Fruit fly (Drosophila melanogaster) whole organism, pupa: ENCODE measurements around the gene axo.
A peak's percentile ranks its signal among the peaks of the same experiment; 100 is the strongest.

Experiments
- CG10348 ChIP-seq: fragments of 200-800 bp; sonication (Bioruptor generic); IDR thresholded peaks from 2 replicates; pipeline ENCODE4 v1.3.6; 2022; ENCODE audit warnings: missing biosample characterization, missing genetic modification characterization
- CG12605 ChIP-seq: fragments of 200-800 bp; sonication (Bioruptor generic); IDR thresholded peaks from 2 replicates; pipeline ENCODE4 v1.3.6; 2022; ENCODE audit warnings: missing biosample characterization, missing genetic modification characterization
- CG13204 ChIP-seq: fragments of 200-800 bp; sonication (Bioruptor generic); optimal IDR thresholded peaks from 2 replicates; lab custom pipeline; 2018; ENCODE audit warnings: missing biosample characterization, mild to moderate bottlenecking, missing genetic modification characterization, moderate library complexity
- CG14655 ChIP-seq: fragments of 200-800 bp; sonication (Bioruptor generic); optimal IDR thresholded peaks from 3 replicates; lab custom pipeline; 2017; ENCODE audit warnings: mild to moderate bottlenecking, missing biosample characterization, missing genetic modification reagents, missing genetic modification characterization
- CG15710 ChIP-seq: fragments of 200-800 bp; sonication (Bioruptor generic); optimal IDR thresholded peaks from 2 replicates; lab custom pipeline; 2018; ENCODE audit warnings: missing biosample characterization, mild to moderate bottlenecking, missing genetic modification characterization, moderate library complexity
- CG17806 ChIP-seq: fragments of 200-800 bp; sonication (Bioruptor generic); optimal IDR thresholded peaks from 2 replicates; lab custom pipeline; 2018; ENCODE audit warnings: missing biosample characterization, mild to moderate bottlenecking, missing genetic modification characterization, moderate library complexity
- CG32121 ChIP-seq: fragments of 200-800 bp; sonication (Bioruptor generic); IDR thresholded peaks from 2 replicates; pipeline ENCODE4 v1.3.6; 2022; ENCODE audit warnings: missing biosample characterization, missing genetic modification characterization
- CG34367 ChIP-seq: fragments of 200-800 bp; sonication (Bioruptor generic); optimal IDR thresholded peaks from 2 replicates; lab custom pipeline; 2018; ENCODE audit warnings: missing biosample characterization, mild to moderate bottlenecking, missing genetic modification characterization
- CG4496 ChIP-seq: fragments of 200-800 bp; sonication (Bioruptor generic); IDR thresholded peaks from 3 replicates; pipeline ENCODE4 v1.3.6; 2022; ENCODE audit warnings: missing biosample characterization, missing genetic modification characterization
- CG8159 ChIP-seq: fragments of 200-800 bp; sonication (Bioruptor generic); optimal IDR thresholded peaks from 3 replicates; lab custom pipeline; 2018; ENCODE audit warnings: missing biosample characterization, mild to moderate bottlenecking, missing genetic modification characterization, moderate library complexity
- CG8301 ChIP-seq: fragments of 200-800 bp; sonication (Bioruptor generic); optimal IDR thresholded peaks from 2 replicates; lab custom pipeline; 2018; ENCODE audit warnings: missing biosample characterization, mild to moderate bottlenecking, missing genetic modification characterization
- CG9948 ChIP-seq: fragments of 200-800 bp; sonication (Bioruptor generic); optimal IDR thresholded peaks from 2 replicates; lab custom pipeline; 2018; ENCODE audit warnings: missing biosample characterization, mild to moderate bottlenecking, missing genetic modification characterization, moderate library complexity
- D1 ChIP-seq: fragments of 200-800 bp; sonication (Bioruptor generic); optimal IDR thresholded peaks from 2 replicates; lab custom pipeline; 2018; ENCODE audit warnings: missing biosample characterization, mild to moderate bottlenecking, missing genetic modification characterization, moderate library complexity
- EcR ChIP-seq: fragments of 200-800 bp; sonication (Bioruptor generic); optimal IDR thresholded peaks from 3 replicates; lab custom pipeline; 2019; ENCODE audit warnings: missing biosample characterization, missing genetic modification characterization, mild to moderate bottlenecking, moderate library complexity, missing genetic modification reagents
- Ets98B ChIP-seq: fragments of 200-800 bp; sonication (Bioruptor generic); IDR thresholded peaks from 2 replicates; pipeline ENCODE4 v1.3.6; 2022; ENCODE audit warnings: missing biosample characterization, missing genetic modification characterization
- Pif1A ChIP-seq: fragments of 200-800 bp; sonication (Bioruptor generic); optimal IDR thresholded peaks from 3 replicates; lab custom pipeline; 2016; ENCODE audit warnings: missing biosample characterization, missing genetic modification characterization
- Pif1B ChIP-seq: fragments of 200-800 bp; sonication (Bioruptor generic); optimal IDR thresholded peaks from 3 replicates; lab custom pipeline; 2016; ENCODE audit warnings: missing biosample characterization, missing genetic modification characterization
- Snoo ChIP-seq: fragments of 200-800 bp; sonication (Bioruptor generic); optimal IDR thresholded peaks from 3 replicates; lab custom pipeline; 2017; ENCODE audit warnings: missing biosample characterization, mild to moderate bottlenecking, missing genetic modification characterization, inconsistent platforms
- fd96Ca ChIP-seq: fragments of 200-800 bp; sonication (Bioruptor generic); IDR thresholded peaks from 3 replicates; pipeline ENCODE4 v1.3.6; 2022; ENCODE audit warnings: missing biosample characterization, missing genetic modification characterization
- gl ChIP-seq: fragments of 200-800 bp; sonication (Bioruptor generic); optimal IDR thresholded peaks from 2 replicates; lab custom pipeline; 2018; ENCODE audit warnings: missing biosample characterization, mild to moderate bottlenecking, missing genetic modification characterization
- rn ChIP-seq: fragments of 200-800 bp; sonication (Bioruptor generic); IDR thresholded peaks from 2 replicates; pipeline ENCODE4 v1.3.6; 2022; ENCODE audit warnings: missing biosample characterization, missing genetic modification characterization

axo gene

dm6 chr3L:4720510-4721157, 33.5 kb upstream of the axo start:
- TF ChIP-seq Snoo (tag; lab: Kevin White, UChicago) (no peak), CG14655 (GFP tag; lab: Kevin White, UChicago) (peak; percentile 33), CG12605 (GFP tag; lab: Robert Waterston, UW) (no peak), CG8301 (peak; percentile 44)

dm6 chr3L:4719743-4720142, 32.6 kb upstream of the axo start:
- TF ChIP-seq rn (GFP tag; lab: Robert Waterston, UW) (no peak), EcR (GFP tag; lab: Kevin White, UChicago) (peak; percentile 49), Pif1A (GFP tag; lab: Kevin White, UChicago) (no peak), CG12605 (GFP tag; lab: Robert Waterston, UW) (no peak), CG34367 (tag; lab: Kevin White, UChicago) (no peak)

DNA sequence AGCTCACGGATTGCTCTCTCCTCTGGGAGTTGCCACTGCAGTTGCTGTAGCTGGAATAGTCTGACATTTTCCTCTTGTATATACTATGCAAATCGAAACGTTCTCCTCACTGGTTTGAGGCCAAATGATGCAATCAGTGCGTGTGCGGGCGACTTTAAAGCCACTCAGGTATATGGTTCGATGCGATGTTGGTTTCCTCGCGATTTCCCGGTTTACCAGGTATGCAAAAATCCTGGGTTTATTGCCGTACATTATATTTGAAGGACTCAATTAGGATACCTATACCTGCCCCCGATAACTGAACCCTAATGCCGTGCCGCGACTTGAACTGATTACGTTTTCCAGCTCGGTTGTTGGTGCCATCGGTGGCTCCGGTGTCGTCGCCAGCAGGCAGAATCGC, 22.7 kb upstream of the axo start, which contains the start of gene CG13712:
CG13712 (minus strand) TSS at position 101 of the 400 bp plus-strand sequence.
- TF ChIP-seq EcR (GFP tag; lab: Kevin White, UChicago) (no peak), CG14655 (GFP tag; lab: Kevin White, UChicago) (no peak), CG8301 (no peak)

- TF ChIP-seq CG4496 (GFP tag; lab: Robert Waterston, UW) (no peak), CG8301 (peak; percentile 59), rn (GFP tag; lab: Robert Waterston, UW) (no peak), fd96Ca (0 out of 3 replicates have a peak, but pooled peaks have one; percentile 23), CG14655 (GFP tag; lab: Kevin White, UChicago) (peak; percentile 62)
Observed at dm6 chr3L:4708536-4708935, 21.4 kb upstream of the axo start.

- TF ChIP-seq EcR (GFP tag; lab: Kevin White, UChicago) (no peak), CG10348 (GFP tag; lab: Robert Waterston, UW) (peak; percentile 60; the same call in 1 of the 2 replicates), D1 (tag; lab: Kevin White, UChicago) (no peak), CG34367 (tag; lab: Kevin White, UChicago) (peak; percentile 44), CG14655 (GFP tag; lab: Kevin White, UChicago) (peak; percentile 93), CG8301 (peak; percentile 94), Ets98B (peak; percentile 85), CG12605 (GFP tag; lab: Robert Waterston, UW) (peak; percentile 82), rn (GFP tag; lab: Robert Waterston, UW) (peak; percentile 79), CG13204 (GFP tag; lab: Kevin White, UChicago) (no peak), Pif1B (GFP tag; lab: Kevin White, UChicago) (peak; percentile 54), Pif1A (GFP tag; lab: Kevin White, UChicago) (peak; percentile 60), CG8159 (tag; lab: Kevin White, UChicago) (peak; percentile 9), CG32121 (GFP tag; lab: Robert Waterston, UW) (peak; percentile 66), CG15710 (tag; lab: Kevin White, UChicago) (peak; percentile 42), fd96Ca (peak; percentile 87), gl (tag; lab: Kevin White, UChicago) (no peak), CG4496 (GFP tag; lab: Robert Waterston, UW) (peak; percentile 92), Snoo (tag; lab: Kevin White, UChicago) (no peak), CG9948 (peak; percentile 76), CG17806 (peak; percentile 62)
Observed at dm6 chr3L:4707831-4708230, 20.7 kb upstream of the axo start.

- TF ChIP-seq CG8301 (no peak), CG8159 (tag; lab: Kevin White, UChicago) (peak; percentile 44), Pif1A (GFP tag; lab: Kevin White, UChicago) (peak; percentile 25), Pif1B (GFP tag; lab: Kevin White, UChicago) (no peak), CG9948 (peak; percentile 14), Ets98B (no peak), CG32121 (GFP tag; lab: Robert Waterston, UW) (no peak), CG12605 (GFP tag; lab: Robert Waterston, UW) (no peak), rn (GFP tag; lab: Robert Waterston, UW) (no peak), CG14655 (GFP tag; lab: Kevin White, UChicago) (no peak), Snoo (tag; lab: Kevin White, UChicago) (no peak), CG15710 (tag; lab: Kevin White, UChicago) (peak; percentile 43), EcR (GFP tag; lab: Kevin White, UChicago) (no peak), CG17806 (no peak), gl (tag; lab: Kevin White, UChicago) (no peak), CG13204 (GFP tag; lab: Kevin White, UChicago) (no peak), CG10348 (GFP tag; lab: Robert Waterston, UW) (no peak), D1 (tag; lab: Kevin White, UChicago) (no peak), CG34367 (tag; lab: Kevin White, UChicago) (no peak), CG4496 (GFP tag; lab: Robert Waterston, UW) (no peak), fd96Ca (no peak)
- TF ChIP-seq, all 21 proteins: peak for 4
Observed at dm6 chr3L:4702003-4702402, 14.9 kb upstream of the axo start.
